Worm (Caenorhabditis elegans) whole organism, L2 larva: ENCODE measurements around the gene T28H10.2.

Experiments
- C34F6.9 ChIP-seq: fragments of 150-350 bp; optimal IDR thresholded peaks from 2 replicates; lab custom pipeline; 2014; ENCODE audit warnings: missing biosample characterization, missing genetic modification characterization
- F13H6.1 ChIP-seq: sonication (generic microtip); optimal IDR thresholded peaks from 2 replicates; lab custom pipeline; 2016; ENCODE audit warnings: missing genetic modification characterization, missing compliant biosample characterization
- R02D3.7 ChIP-seq: fragments of 150-350 bp; optimal IDR thresholded peaks from 2 replicates; lab custom pipeline; 2014; ENCODE audit warnings: missing biosample characterization, missing genetic modification characterization
- Y55F3AM.14 ChIP-seq: fragments of 200-800 bp; sonication (Bioruptor generic); optimal IDR thresholded peaks from 2 replicates; lab custom pipeline; 2018; ENCODE audit warnings: mild to moderate bottlenecking, missing genetic modification characterization, missing compliant biosample characterization
- alr-1 ChIP-seq: fragments of 150-350 bp; optimal IDR thresholded peaks from 2 replicates; lab custom pipeline; 2014; ENCODE audit warnings: missing biosample characterization, missing genetic modification characterization
- aly-2 ChIP-seq: fragments of 150-350 bp; optimal IDR thresholded peaks from 2 replicates; lab custom pipeline; 2014; ENCODE audit warnings: missing biosample characterization, missing genetic modification characterization
- ama-1 ChIP-seq: fragments of 150-350 bp; optimal IDR thresholded peaks from 2 replicates; lab custom pipeline; 2018; ENCODE audit warnings: inconsistent platforms
- blmp-1 ChIP-seq: sonication (generic microtip); optimal IDR thresholded peaks from 2 replicates; lab custom pipeline; 2017; ENCODE audit warnings: missing genetic modification characterization, mild to moderate bottlenecking, missing compliant biosample characterization, antibody characterized with exemption, moderate library complexity; ENCODE audit not compliant: insufficient read depth
- ceh-16 ChIP-seq: fragments of 150-350 bp; optimal IDR thresholded peaks from 2 replicates; lab custom pipeline; 2014; ENCODE audit warnings: missing biosample characterization, missing genetic modification characterization
- ceh-82 ChIP-seq: fragments of 150-350 bp; optimal IDR thresholded peaks from 2 replicates; lab custom pipeline; 2014; ENCODE audit warnings: missing biosample characterization, missing genetic modification characterization
- crh-2 ChIP-seq: sonication (generic microtip); optimal IDR thresholded peaks from 2 replicates; lab custom pipeline; 2017; ENCODE audit warnings: missing biosample characterization, missing genetic modification characterization
- egl-27 ChIP-seq: sonication (generic microtip); optimal IDR thresholded peaks from 3 replicates; lab custom pipeline; 2017; ENCODE audit warnings: missing biosample characterization, missing genetic modification reagents, missing genetic modification characterization
- elt-1 ChIP-seq: fragments of 150-350 bp; optimal IDR thresholded peaks from 2 replicates; lab custom pipeline; 2014; ENCODE audit warnings: missing biosample characterization, missing genetic modification characterization
- elt-3 ChIP-seq: sonication (generic microtip); optimal IDR thresholded peaks from 2 replicates; lab custom pipeline; 2017; ENCODE audit warnings: missing biosample characterization, missing genetic modification characterization
- gmeb-1 ChIP-seq: fragments of 150-350 bp; optimal IDR thresholded peaks from 2 replicates; lab custom pipeline; 2014; ENCODE audit warnings: missing biosample characterization, missing genetic modification characterization
- lin-13 ChIP-seq: fragments of 150-350 bp; optimal IDR thresholded peaks from 2 replicates; lab custom pipeline; 2014; ENCODE audit warnings: missing biosample characterization, missing genetic modification reagents, missing genetic modification characterization
- lin-39 ChIP-seq: fragments of 150-350 bp; optimal IDR thresholded peaks from 2 replicates; lab custom pipeline; 2014; ENCODE audit warnings: missing biosample characterization, missing genetic modification reagents, missing genetic modification characterization
- mab-5 ChIP-seq: fragments of 150-350 bp; optimal IDR thresholded peaks from 2 replicates; lab custom pipeline; 2014; ENCODE audit warnings: missing biosample characterization, missing genetic modification characterization
- mbf-1 ChIP-seq: sonication (generic microtip); optimal IDR thresholded peaks from 2 replicates; lab custom pipeline; 2017; ENCODE audit warnings: missing biosample characterization, missing genetic modification characterization
- mdl-1 ChIP-seq, 2 experiments: fragments of 150-350 bp in 1 of 2; sonication (generic microtip) in 1 of 2; optimal IDR thresholded peaks; 2 replicates each; lab custom pipeline; 2017; ENCODE audit warnings: missing biosample characterization in 2 of 2, missing genetic modification characterization in 2 of 2
- nhr-11 ChIP-seq: fragments of 150-350 bp; optimal IDR thresholded peaks from 2 replicates; lab custom pipeline; 2014; ENCODE audit warnings: missing biosample characterization, missing genetic modification characterization
- nhr-12 ChIP-seq: fragments of 150-350 bp; optimal IDR thresholded peaks from 2 replicates; lab custom pipeline; 2014; ENCODE audit warnings: missing biosample characterization, missing genetic modification characterization
- nhr-129 ChIP-seq: fragments of 150-350 bp; optimal IDR thresholded peaks from 2 replicates; lab custom pipeline; 2014; ENCODE audit warnings: missing biosample characterization, missing genetic modification characterization
- nhr-21 ChIP-seq: fragments of 150-350 bp; optimal IDR thresholded peaks from 2 replicates; lab custom pipeline; 2014; ENCODE audit warnings: missing biosample characterization, missing genetic modification characterization
- nhr-23 ChIP-seq: fragments of 150-350 bp; optimal IDR thresholded peaks from 2 replicates; lab custom pipeline; 2014; ENCODE audit warnings: missing biosample characterization, missing genetic modification reagents, missing genetic modification characterization
- nhr-237 ChIP-seq: fragments of 150-350 bp; optimal IDR thresholded peaks from 2 replicates; lab custom pipeline; 2014; ENCODE audit warnings: missing biosample characterization, missing genetic modification characterization
- nhr-25 ChIP-seq: fragments of 150-350 bp; sonication (generic microtip); optimal IDR thresholded peaks from 3 replicates; lab custom pipeline; 2014; ENCODE audit warnings: missing biosample characterization, missing genetic modification characterization
- nhr-6 ChIP-seq: fragments of 150-350 bp; optimal IDR thresholded peaks from 2 replicates; lab custom pipeline; 2014; ENCODE audit warnings: missing biosample characterization, missing genetic modification characterization
- nhr-77 ChIP-seq: fragments of 150-350 bp; optimal IDR thresholded peaks from 2 replicates; lab custom pipeline; 2014; ENCODE audit warnings: missing biosample characterization, missing genetic modification characterization
- peb-1 ChIP-seq: fragments of 150-350 bp; optimal IDR thresholded peaks from 2 replicates; lab custom pipeline; 2014; ENCODE audit warnings: missing biosample characterization, missing genetic modification characterization
- sem-4 ChIP-seq: fragments of 150-350 bp; optimal IDR thresholded peaks from 2 replicates; lab custom pipeline; 2014; ENCODE audit warnings: missing biosample characterization, missing genetic modification reagents, missing genetic modification characterization
- skn-1 ChIP-seq: sonication (generic microtip); optimal IDR thresholded peaks from 2 replicates; lab custom pipeline; 2017; ENCODE audit warnings: missing biosample characterization, missing genetic modification characterization
- sma-3 ChIP-seq: sonication (generic microtip); optimal IDR thresholded peaks from 2 replicates; lab custom pipeline; 2016; ENCODE audit warnings: missing genetic modification reagents, missing genetic modification characterization, missing compliant biosample characterization
- sma-9 ChIP-seq, 2 experiments: fragments of 150-350 bp in 1 of 2; sonication (generic microtip) in 1 of 2; optimal IDR thresholded peaks; 2 replicates each; lab custom pipeline; 2014 to 2016; ENCODE audit warnings: missing genetic modification characterization in 2 of 2, mild to moderate bottlenecking in 1 of 2, missing biosample characterization in 1 of 2, missing compliant biosample characterization in 1 of 2, missing genetic modification reagents in 1 of 2, moderate library complexity in 1 of 2
- snpc-4 ChIP-seq: fragments of 150-350 bp; optimal IDR thresholded peaks from 2 replicates; lab custom pipeline; 2014; ENCODE audit warnings: missing biosample characterization, missing genetic modification characterization
- unc-39 ChIP-seq: fragments of 150-350 bp; optimal IDR thresholded peaks from 2 replicates; lab custom pipeline; 2014; ENCODE audit warnings: missing biosample characterization, missing genetic modification characterization
- unc-55 ChIP-seq: fragments of 150-350 bp; sonication (generic microtip); optimal IDR thresholded peaks from 3 replicates; lab custom pipeline; 2014; ENCODE audit warnings: missing biosample characterization, missing genetic modification reagents, missing genetic modification characterization
- unc-62 ChIP-seq: fragments of 150-350 bp; optimal IDR thresholded peaks from 2 replicates; lab custom pipeline; 2014; ENCODE audit warnings: missing biosample characterization, missing genetic modification reagents, missing genetic modification characterization
- zag-1 ChIP-seq: fragments of 150-350 bp; optimal IDR thresholded peaks from 2 replicates; lab custom pipeline; 2014; ENCODE audit warnings: missing biosample characterization, missing genetic modification characterization
- ztf-11 ChIP-seq: sonication (generic microtip); optimal IDR thresholded peaks from 2 replicates; lab custom pipeline; 2017; ENCODE audit warnings: missing biosample characterization, missing genetic modification characterization
- ztf-4 ChIP-seq: fragments of 150-350 bp; optimal IDR thresholded peaks from 2 replicates; lab custom pipeline; 2014; ENCODE audit warnings: missing biosample characterization, missing genetic modification characterization

The T28H10.2 gene

ce11 chrV:12553286-12553725 is 40.6 kb upstream of the T28H10.2 start (continued):
- TF ChIP-seq R02D3.7 (tag; lab: Kevin White, UChicago) (no peak), ztf-11 (tag; lab: Kevin White, UChicago) (no peak), crh-2 (no peak), nhr-77 (tag; lab: Kevin White, UChicago) (no peak), alr-1 (tag; lab: Kevin White, UChicago) (no peak), unc-62 (no peak), nhr-6 (tag; lab: Kevin White, UChicago) (no peak), ceh-16 (tag; lab: Kevin White, UChicago) (no peak), mab-5 (tag; lab: Kevin White, UChicago) (no peak), nhr-11 (no peak), peb-1 (tag; lab: Kevin White, UChicago) (no peak), elt-1 (tag; lab: Kevin White, UChicago) (no peak), sma-9 (GFP tag; optimal IDR thresholded peaks at IDR 0.05; lab: Kevin White, UChicago) (peak; percentile 70), sma-9 (tag; optimal IDR thresholded peaks at IDR 0.05; lab: Kevin White, UChicago) (no peak), gmeb-1 (peak; percentile 12), ceh-82 (tag; lab: Kevin White, UChicago) (no peak), Y55F3AM.14 (GFP tag; lab: Kevin White, UChicago) (peak; percentile 2), nhr-237 (tag; lab: Kevin White, UChicago) (no peak), egl-27 (peak; percentile 66), F13H6.1 (tag; lab: Kevin White, UChicago) (peak; percentile 7), ztf-4 (no peak)

- TF ChIP-seq mbf-1 (tag; lab: Kevin White, UChicago) (no peak), nhr-12 (tag; lab: Kevin White, UChicago) (no peak), nhr-23 (tag; lab: Kevin White, UChicago) (no peak), lin-39 (tag; lab: Kevin White, UChicago) (no peak), ama-1 (lab: Kevin White, UChicago) (peak; percentile 96), elt-3 (tag; lab: Kevin White, UChicago) (no peak)
- TF ChIP-seq, all 48 proteins: peak for 1
Observed at ce11 chrV:12552671-12553212, 40.0 kb upstream of the T28H10.2 start, which contains the start of gene F45D3.4. F45D3.4 (minus strand) TSS chrV:12553191.

DNA sequence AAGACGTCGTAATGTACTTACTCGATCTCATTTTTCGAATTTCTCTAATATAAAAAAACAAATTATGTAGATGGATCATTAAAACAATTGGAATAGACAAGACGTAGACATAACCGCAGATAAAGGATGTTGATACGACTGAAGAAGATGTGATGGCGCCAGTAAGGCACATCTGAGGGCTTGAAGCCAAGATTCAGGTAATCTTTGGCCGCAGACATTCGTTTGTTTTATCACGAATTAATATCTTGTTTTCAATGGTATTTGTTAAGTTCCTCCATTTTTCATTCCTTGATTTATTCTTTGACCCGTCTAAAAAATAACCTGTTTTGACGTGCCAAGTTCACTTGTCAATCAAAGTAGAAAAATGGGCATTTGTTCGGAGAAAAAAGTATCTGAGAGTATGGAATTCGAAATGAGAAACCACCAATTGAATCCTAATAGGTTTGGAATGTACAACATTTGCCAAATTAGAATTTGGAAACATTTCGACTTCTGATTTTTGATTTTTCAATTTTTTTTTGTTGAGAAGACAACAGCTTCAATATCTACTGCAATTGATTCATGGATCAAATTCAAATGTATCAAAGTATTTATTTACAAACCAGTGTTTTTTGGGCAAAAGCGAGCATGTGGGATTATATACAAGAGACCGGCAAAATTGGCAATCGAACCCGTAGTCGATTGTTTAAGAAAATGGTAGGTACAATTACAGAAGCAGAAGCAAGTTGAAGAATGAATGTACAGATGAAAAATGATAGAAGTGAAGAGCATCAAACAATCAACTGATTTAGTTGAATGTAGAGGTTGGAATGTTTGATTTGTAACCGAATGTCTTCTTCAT is 39.1 kb upstream of the T28H10.2 start:
- peak; percentile 58 for TF ChIP-seq nhr-11
- TF ChIP-seq nhr-25 (tag; lab: Kevin White, UChicago) = peak; percentile 11
- TF ChIP-seq elt-1 (tag; lab: Kevin White, UChicago) = no peak
- TF ChIP-seq ama-1 (lab: Kevin White, UChicago) = peak; percentile 94
- no peak for TF ChIP-seq ceh-16 (tag; lab: Kevin White, UChicago)
- TF ChIP-seq sma-3 (GFP tag; lab: Kevin White, UChicago) = peak; percentile 58
- TF ChIP-seq alr-1 (tag; lab: Kevin White, UChicago) = no peak
- peak; percentile 19 for TF ChIP-seq sma-9 (GFP tag; optimal IDR thresholded peaks at IDR 0.05; lab: Kevin White, UChicago)
- TF ChIP-seq sma-9 (tag; optimal IDR thresholded peaks at IDR 0.05; lab: Kevin White, UChicago) = no peak
- peak; percentile 42 for TF ChIP-seq lin-13 (GFP tag; lab: Kevin White, UChicago)
- peak; percentile 46 for TF ChIP-seq nhr-129 (tag; lab: Kevin White, UChicago)
- peak; percentile 78 for TF ChIP-seq nhr-21
- TF ChIP-seq gmeb-1 = peak; percentile 24
- peak; percentile 32 for TF ChIP-seq sem-4 (tag; lab: Kevin White, UChicago)

ce11 chrV:12550755-12551154 is 38.0 kb upstream of the T28H10.2 start:
- no peak for TF ChIP-seq nhr-129 (tag; lab: Kevin White, UChicago)
- TF ChIP-seq skn-1 (tag; lab: Kevin White, UChicago) = no peak
- no peak for TF ChIP-seq aly-2 (tag; lab: Kevin White, UChicago)
- no peak for TF ChIP-seq unc-55 (GFP tag; lab: Kevin White, UChicago)
- no peak for TF ChIP-seq blmp-1 (tag; lab: Kevin White, UChicago)
- TF ChIP-seq Y55F3AM.14 (GFP tag; lab: Kevin White, UChicago) = no peak
- TF ChIP-seq nhr-25 (tag; lab: Kevin White, UChicago) = no peak
- no peak for TF ChIP-seq snpc-4 (tag; lab: Kevin White, UChicago)
- no peak for TF ChIP-seq unc-39 (tag; lab: Kevin White, UChicago)
- TF ChIP-seq zag-1 (tag; lab: Kevin White, UChicago) = no peak
- no peak for TF ChIP-seq sem-4 (tag; lab: Kevin White, UChicago)
- TF ChIP-seq gmeb-1 = no peak
- no peak for TF ChIP-seq R02D3.7 (tag; lab: Kevin White, UChicago)
- no peak for TF ChIP-seq peb-1 (tag; lab: Kevin White, UChicago)
- no peak for TF ChIP-seq mdl-1 (tag; optimal IDR thresholded peaks at IDR 0.05; lab: Kevin White, UChicago)
- TF ChIP-seq sma-9 (GFP tag; optimal IDR thresholded peaks at IDR 0.05; lab: Kevin White, UChicago) = no peak
- TF ChIP-seq sma-9 (tag; optimal IDR thresholded peaks at IDR 0.05; lab: Kevin White, UChicago) = no peak
- no peak for TF ChIP-seq crh-2
- no peak for TF ChIP-seq F13H6.1 (tag; lab: Kevin White, UChicago)
- TF ChIP-seq C34F6.9 (tag; lab: Kevin White, UChicago) = no peak
- TF ChIP-seq ztf-11 (tag; lab: Kevin White, UChicago) = no peak
